Worm (Caenorhabditis elegans): ENCODE data around the gene cgt-1.

DNA sequence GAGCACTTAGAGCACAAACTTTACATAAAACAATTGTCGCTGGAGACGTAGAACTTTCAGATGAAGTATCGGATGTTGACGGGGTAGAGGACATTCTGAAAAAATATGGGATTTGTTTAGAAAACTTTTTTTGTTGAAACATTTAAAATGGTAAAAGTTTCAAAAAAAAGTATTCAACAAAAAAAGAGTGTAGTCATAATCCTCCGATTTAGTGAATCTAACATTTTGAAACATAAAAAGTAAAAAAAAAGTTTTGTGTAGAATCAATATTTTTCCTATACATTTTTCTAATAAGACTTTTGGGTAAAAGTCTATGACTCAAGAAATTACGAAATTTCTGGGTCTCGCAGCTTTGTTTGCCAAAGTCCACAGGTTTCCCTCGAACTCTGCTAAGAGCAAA, 8.0 kb upstream of the cgt-1 start, which contains the start of gene nhr-213:
- no peak for TF ChIP-seq ama-1 (optimal IDR thresholded peaks at IDR 0.05)
- TF ChIP-seq ets-7 (tag; optimal IDR thresholded peaks at IDR 0.05) = no peak
- TF ChIP-seq tbx-37 (GFP tag; conservative IDR thresholded peaks at IDR 0.05) = no peak
- no peak for TF ChIP-seq tbx-11 (GFP tag; IDR thresholded peaks at IDR 0.05)
- TF ChIP-seq ceh-36 (tag; optimal IDR thresholded peaks at IDR 0.05) = no peak
- no peak for TF ChIP-seq hmbx-1 (tag; optimal IDR thresholded peaks at IDR 0.05)
- no peak for TF ChIP-seq flt-1 (GFP tag; IDR thresholded peaks at IDR 0.05)
- TF ChIP-seq B0310.2 (tag; optimal IDR thresholded peaks at IDR 0.05) = no peak
- no peak for TF ChIP-seq tra-4 (tag; optimal IDR thresholded peaks at IDR 0.05)
- TF ChIP-seq hnd-1 (tag; optimal IDR thresholded peaks at IDR 0.05) = no peak

Measured in whole organism, early embryonic.